Fruit fly (Drosophila melanogaster) whole organism, prepupa: ENCODE measurements around the gene CG31937.

ENCODE experiments used
- CG10669 ChIP-seq: fragments of 200-800 bp; sonication (Bioruptor generic); optimal IDR thresholded peaks from 3 replicates; lab custom pipeline; 2018; ENCODE audit warnings: missing biosample characterization, mild to moderate bottlenecking, missing genetic modification characterization, moderate library complexity
- CG11294 ChIP-seq: fragments of 200-800 bp; sonication (Bioruptor generic); IDR thresholded peaks from 2 replicates; pipeline ENCODE4 v1.3.6; 2022; ENCODE audit warnings: missing biosample characterization, missing genetic modification characterization
- CG11762 ChIP-seq: fragments of 200-800 bp; sonication (Bioruptor generic); optimal IDR thresholded peaks from 3 replicates; lab custom pipeline; 2016; ENCODE audit warnings: missing biosample characterization, missing genetic modification characterization; ENCODE audit not compliant: insufficient read depth
- CG11902 ChIP-seq: fragments of 200-800 bp; sonication (Bioruptor generic); optimal IDR thresholded peaks from 3 replicates; lab custom pipeline; 2016; ENCODE audit warnings: missing biosample characterization, missing genetic modification characterization
- CG15336 ChIP-seq: fragments of 200-800 bp; sonication (Bioruptor generic); IDR thresholded peaks from 2 replicates; pipeline ENCODE4 v1.3.6; 2022; ENCODE audit warnings: missing biosample characterization, missing genetic modification characterization
- CG16779 ChIP-seq: fragments of 200-800 bp; sonication (Bioruptor generic); optimal IDR thresholded peaks from 3 replicates; lab custom pipeline; 2017; ENCODE audit warnings: missing biosample characterization, mild to moderate bottlenecking, missing genetic modification characterization
- CG31627 ChIP-seq: fragments of 200-800 bp; sonication (Bioruptor generic); optimal IDR thresholded peaks from 3 replicates; lab custom pipeline; 2016; ENCODE audit warnings: missing biosample characterization, missing genetic modification characterization
- CG34406 ChIP-seq: fragments of 200-800 bp; sonication (Bioruptor generic); optimal IDR thresholded peaks from 3 replicates; lab custom pipeline; 2016; ENCODE audit warnings: missing biosample characterization, missing genetic modification characterization
- CG3919 ChIP-seq: fragments of 200-800 bp; sonication (Bioruptor generic); optimal IDR thresholded peaks from 3 replicates; lab custom pipeline; 2016; ENCODE audit warnings: missing biosample characterization, missing genetic modification characterization
- CG4318 ChIP-seq: fragments of 200-800 bp; sonication (Bioruptor generic); optimal IDR thresholded peaks from 3 replicates; lab custom pipeline; 2017; ENCODE audit warnings: missing biosample characterization, mild to moderate bottlenecking, missing genetic modification characterization
- CG6276 ChIP-seq: fragments of 200-800 bp; sonication (Bioruptor generic); optimal IDR thresholded peaks from 2 replicates; lab custom pipeline; 2017; ENCODE audit warnings: missing biosample characterization, mild to moderate bottlenecking, missing genetic modification characterization
- CG6808 ChIP-seq: fragments of 200-800 bp; sonication (Bioruptor generic); optimal IDR thresholded peaks from 3 replicates; lab custom pipeline; 2017; ENCODE audit warnings: missing biosample characterization, missing genetic modification characterization, mild to moderate bottlenecking, moderate library complexity, missing genetic modification reagents
- CG6854 ChIP-seq: fragments of 200-800 bp; sonication (Bioruptor generic); optimal IDR thresholded peaks from 2 replicates; lab custom pipeline; 2017; ENCODE audit warnings: missing biosample characterization, mild to moderate bottlenecking, missing genetic modification characterization
- CG8119 ChIP-seq: fragments of 200-800 bp; sonication (Bioruptor generic); IDR thresholded peaks from 3 replicates; pipeline ENCODE4 v1.3.6; 2022; ENCODE audit warnings: missing biosample characterization, missing genetic modification characterization
- CG8632 ChIP-seq: fragments of 200-800 bp; sonication (Bioruptor generic); optimal IDR thresholded peaks from 3 replicates; lab custom pipeline; 2016; ENCODE audit warnings: missing biosample characterization, missing genetic modification characterization
- CG9139 ChIP-seq: fragments of 200-800 bp; sonication (Bioruptor generic); optimal IDR thresholded peaks from 3 replicates; lab custom pipeline; 2017; ENCODE audit warnings: missing biosample characterization, mild to moderate bottlenecking, missing genetic modification characterization
- Eip75B ChIP-seq: fragments of 200-800 bp; sonication (Bioruptor generic); optimal IDR thresholded peaks from 3 replicates; lab custom pipeline; 2016; ENCODE audit warnings: missing biosample characterization, missing genetic modification characterization
- Eip78C ChIP-seq: fragments of 200-800 bp; sonication (Bioruptor generic); peaks from one replicate; lab custom pipeline; 2016; ENCODE audit warnings: missing biosample characterization, missing genetic modification characterization
- Ets21C ChIP-seq: fragments of 200-800 bp; sonication (Bioruptor generic); optimal IDR thresholded peaks from 3 replicates; lab custom pipeline; 2016; ENCODE audit warnings: missing biosample characterization, missing genetic modification characterization
- Gug ChIP-seq: fragments of 200-800 bp; sonication (Bioruptor generic); IDR thresholded peaks from 2 replicates; pipeline ENCODE4 v1.3.6; 2022; ENCODE audit warnings: missing biosample characterization, missing genetic modification characterization
- Hr38 ChIP-seq: sonication (Bioruptor generic); optimal IDR thresholded peaks from 2 replicates; lab custom pipeline; 2016; ENCODE audit warnings: missing biosample characterization, missing genetic modification characterization
- Hr39 ChIP-seq: fragments of 200-800 bp; sonication (Bioruptor generic); optimal IDR thresholded peaks from 2 replicates; lab custom pipeline; 2016; ENCODE audit warnings: missing biosample characterization, missing genetic modification characterization
- Hr4 ChIP-seq: fragments of 200-800 bp; sonication (Bioruptor generic); optimal IDR thresholded peaks from 3 replicates; lab custom pipeline; 2016; ENCODE audit warnings: missing biosample characterization, missing genetic modification characterization
- Lpt ChIP-seq: fragments of 200-800 bp; sonication (Bioruptor generic); optimal IDR thresholded peaks from 3 replicates; lab custom pipeline; 2016; ENCODE audit warnings: missing biosample characterization, missing genetic modification characterization
- Met ChIP-seq: fragments of 200-800 bp; sonication (Bioruptor generic); optimal IDR thresholded peaks from 3 replicates; lab custom pipeline; 2016; ENCODE audit warnings: missing biosample characterization, missing genetic modification characterization
- Smox ChIP-seq: fragments of 200-800 bp; sonication (Bioruptor generic); optimal IDR thresholded peaks from 3 replicates; lab custom pipeline; 2016; ENCODE audit warnings: missing biosample characterization, missing genetic modification characterization
- Sox102F ChIP-seq: fragments of 200-800 bp; sonication (Bioruptor generic); optimal IDR thresholded peaks from 2 replicates; lab custom pipeline; 2016; ENCODE audit warnings: missing biosample characterization, mild to moderate bottlenecking, missing genetic modification characterization
- Sox14 ChIP-seq: fragments of 200-800 bp; sonication (Bioruptor generic); optimal IDR thresholded peaks from 3 replicates; lab custom pipeline; 2016; ENCODE audit warnings: missing biosample characterization, missing genetic modification characterization
- achi ChIP-seq: fragments of 200-800 bp; sonication (Bioruptor generic); optimal IDR thresholded peaks from 3 replicates; lab custom pipeline; 2016; ENCODE audit warnings: missing biosample characterization, missing genetic modification characterization
- acj6 ChIP-seq: fragments of 200-800 bp; sonication (Bioruptor generic); optimal IDR thresholded peaks from 3 replicates; lab custom pipeline; 2016; ENCODE audit warnings: missing biosample characterization, missing genetic modification characterization
- cyc ChIP-seq: fragments of 200-800 bp; sonication (Bioruptor generic); optimal IDR thresholded peaks from 3 replicates; lab custom pipeline; 2016; ENCODE audit warnings: missing biosample characterization, missing genetic modification characterization
- dsx ChIP-seq: fragments of 200-800 bp; optimal IDR thresholded peaks from 3 replicates; lab custom pipeline; 2019; ENCODE audit warnings: missing biosample characterization, mild to moderate bottlenecking, missing genetic modification characterization, moderate library complexity; ENCODE audit not compliant: poor library complexity, severe bottlenecking
- fkh ChIP-seq: fragments of 200-800 bp; sonication (Bioruptor generic); optimal IDR thresholded peaks from 3 replicates; lab custom pipeline; 2017; ENCODE audit warnings: missing biosample characterization, mild to moderate bottlenecking, missing genetic modification characterization, moderate library complexity
- net ChIP-seq: fragments of 200-800 bp; sonication (Bioruptor generic); optimal IDR thresholded peaks from 3 replicates; lab custom pipeline; 2016; ENCODE audit warnings: missing biosample characterization, missing genetic modification characterization
- pdm3 ChIP-seq: fragments of 200-800 bp; sonication (Bioruptor generic); optimal IDR thresholded peaks from 3 replicates; lab custom pipeline; 2016; ENCODE audit warnings: missing biosample characterization, missing genetic modification characterization
- ss ChIP-seq, 2 experiments: fragments of 200-800 bp; sonication (Bioruptor generic); optimal IDR thresholded peaks; 2 replicates in 1 of 2; 3 replicates in 1 of 2; lab custom pipeline; 2017 to 2018; ENCODE audit warnings: mild to moderate bottlenecking in 2 of 2, missing biosample characterization in 2 of 2, missing genetic modification characterization in 2 of 2, moderate library complexity in 1 of 2
- svp ChIP-seq: fragments of 200-800 bp; sonication (Bioruptor generic); peaks from one replicate; lab custom pipeline; 2016; ENCODE audit warnings: missing biosample characterization, missing genetic modification characterization
- topi ChIP-seq: fragments of 200-800 bp; sonication (Bioruptor generic); optimal IDR thresholded peaks from 3 replicates; lab custom pipeline; 2016; ENCODE audit warnings: missing biosample characterization, missing genetic modification characterization
- vri ChIP-seq: fragments of 200-800 bp; sonication (Bioruptor generic); optimal IDR thresholded peaks from 3 replicates; lab custom pipeline; 2016; ENCODE audit warnings: missing biosample characterization, mild to moderate bottlenecking, missing genetic modification characterization

The CG31937 gene

DNA sequence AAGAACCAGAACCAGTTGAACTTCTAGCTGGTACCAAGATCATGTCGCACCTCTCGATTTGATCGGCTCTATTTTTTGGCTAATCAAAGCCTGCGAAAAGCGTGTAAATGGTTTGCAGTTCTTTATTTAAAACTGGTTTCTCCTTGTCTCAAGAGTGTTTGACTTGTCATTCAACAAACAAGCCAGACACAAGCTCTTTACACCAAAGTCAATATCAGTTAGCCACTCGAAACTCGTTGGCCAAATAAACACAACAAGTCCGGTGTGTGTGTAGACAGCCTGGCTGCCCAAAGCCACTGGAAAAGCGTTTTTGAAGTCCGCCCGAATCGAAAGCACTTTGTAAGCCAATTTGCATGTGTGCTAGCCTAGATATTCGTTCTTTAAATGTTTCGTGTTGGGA is 10.4 kb downstream of the CG31937 start:
- TF ChIP-seq Eip78C (GFP tag; lab: Kevin White, UChicago): peak; percentile 46
- TF ChIP-seq fkh (GFP tag; lab: Kevin White, UChicago): peak; percentile 3
- no peak for TF ChIP-seq Sox14 (GFP tag; lab: Kevin White, UChicago)

- TF ChIP-seq CG9139 (GFP tag; lab: Kevin White, UChicago): no peak
- TF ChIP-seq CG11762 (GFP tag; lab: Kevin White, UChicago): no peak
- TF ChIP-seq CG6276: no peak
- TF ChIP-seq CG16779 (tag; lab: Kevin White, UChicago): no peak
- TF ChIP-seq ss (GFP tag; optimal IDR thresholded peaks at IDR 0.05; lab: Kevin White, UChicago): no peak
- no peak for TF ChIP-seq pdm3 (GFP tag; lab: Kevin White, UChicago)
- TF ChIP-seq CG11294 (GFP tag; lab: Robert Waterston, UW): no peak
- TF ChIP-seq net (GFP tag; lab: Kevin White, UChicago): no peak
- TF ChIP-seq CG4318: no peak
- no peak for TF ChIP-seq Hr39
- no peak for TF ChIP-seq CG6854 (GFP tag; lab: Kevin White, UChicago)
- no peak for TF ChIP-seq CG10669 (GFP tag; lab: Kevin White, UChicago)
- TF ChIP-seq vri: no peak
- TF ChIP-seq Smox (GFP tag; lab: Kevin White, UChicago): no peak
- no peak for TF ChIP-seq svp (GFP tag; lab: Kevin White, UChicago)
- no peak for TF ChIP-seq CG11902 (GFP tag; lab: Kevin White, UChicago)
- TF ChIP-seq topi: no peak
- no peak for TF ChIP-seq Hr4 (GFP tag; lab: Kevin White, UChicago)
- TF ChIP-seq Sox14 (GFP tag; lab: Kevin White, UChicago): no peak
- no peak for TF ChIP-seq achi (GFP tag; lab: Kevin White, UChicago)
Measured at dm6 chr2L:1743800-1744199, 14.1 kb downstream of the CG31937 start.

DNA sequence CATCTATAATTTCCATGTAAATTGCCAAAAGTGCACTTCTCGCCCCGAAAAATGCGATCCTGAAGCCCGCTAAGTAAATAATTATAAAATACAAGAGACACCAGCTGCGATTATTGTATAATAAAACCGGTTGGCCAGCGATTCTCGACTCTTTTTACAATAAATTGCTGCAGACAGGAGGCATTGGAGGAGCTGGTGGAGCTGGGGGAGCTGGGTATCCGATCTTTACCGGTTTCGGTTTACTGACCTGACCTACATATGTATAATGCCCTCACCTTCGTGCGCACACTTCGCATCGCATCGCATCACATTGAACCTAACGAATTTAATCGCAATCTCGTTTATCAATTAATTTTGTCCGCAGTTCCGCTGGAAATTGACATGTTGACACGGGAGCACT is 18.7 kb downstream of the CG31937 start:
- TF ChIP-seq cyc (no peak), Sox102F (GFP tag; lab: Kevin White, UChicago) (peak; percentile 9), svp (GFP tag; lab: Kevin White, UChicago) (peak; percentile 69), CG15336 (no peak), CG6854 (GFP tag; lab: Kevin White, UChicago) (no peak), CG3919 (no peak), CG8632 (GFP tag; lab: Kevin White, UChicago) (no peak), Lpt (GFP tag; lab: Kevin White, UChicago) (no peak), CG8119 (no peak), Hr38 (GFP tag; lab: Kevin White, UChicago) (no peak), CG6808 (GFP tag; lab: Kevin White, UChicago) (no peak), vri (peak; percentile 90), Eip78C (GFP tag; lab: Kevin White, UChicago) (peak; percentile 65), dsx (GFP tag; lab: Kevin White, UChicago) (no peak), CG4318 (no peak), CG34406 (GFP tag; lab: Kevin White, UChicago) (no peak), Eip75B (GFP tag; lab: Kevin White, UChicago) (peak; percentile 38), Hr4 (GFP tag; lab: Kevin White, UChicago) (no peak)

DNA sequence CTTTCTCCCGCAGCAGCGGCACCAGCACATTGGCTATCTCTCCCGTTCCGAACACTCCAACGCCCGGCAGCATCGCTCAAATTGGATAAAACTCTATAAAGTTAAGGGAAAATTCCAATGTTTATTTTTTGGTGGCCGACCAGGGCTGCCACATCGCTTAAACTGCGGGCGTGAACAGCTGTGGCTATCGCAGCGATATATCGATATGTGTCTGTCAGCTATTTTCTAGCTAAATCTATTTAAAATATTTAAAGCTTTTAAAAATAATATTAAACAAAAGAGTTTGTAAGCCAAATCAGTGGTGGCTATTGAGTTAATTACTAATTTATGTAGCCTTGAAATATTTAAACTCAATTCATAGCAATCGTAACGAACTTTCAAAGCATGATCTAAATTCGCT is 22.3 kb downstream of the CG31937 start, which contains the start of the genes CG17712 and CG17648:
Gene CG17712, minus strand, starts transcription at position 170 of the 400 bp plus-strand sequence.
Gene CG17648, plus strand, starts transcription at position 356 of the 400 bp plus-strand sequence.
- no peak for TF ChIP-seq CG10669 (GFP tag; lab: Kevin White, UChicago)
- peak; percentile 89 for TF ChIP-seq fkh (GFP tag; lab: Kevin White, UChicago)

dm6 chr2L:1756351-1756750 is 26.7 kb downstream of the CG31937 start, which contains the start of gene Gr22f:
Gene Gr22f, minus strand, starts transcription at chr2L:1756451.
- no peak for TF ChIP-seq acj6 (GFP tag; lab: Kevin White, UChicago)
- TF ChIP-seq CG31627 (GFP tag; lab: Kevin White, UChicago): no peak
- no peak for TF ChIP-seq CG15336
- TF ChIP-seq CG11762 (GFP tag; lab: Kevin White, UChicago): no peak
- no peak for TF ChIP-seq Gug (GFP tag; lab: Robert Waterston, UW)
- TF ChIP-seq Sox14 (GFP tag; lab: Kevin White, UChicago): no peak
- TF ChIP-seq Ets21C: no peak
- TF ChIP-seq Met (GFP tag; lab: Kevin White, UChicago): no peak
- TF ChIP-seq cyc: no peak
